Worm (Caenorhabditis elegans) whole organism, L2 larva: ENCODE results near the gene F08F8.6.

Experiments
- C34F6.9 ChIP-seq: fragments of 150-350 bp; optimal IDR thresholded peaks from 2 replicates; lab custom pipeline; 2014; ENCODE audit warnings: missing biosample characterization, missing genetic modification characterization
- F13H6.1 ChIP-seq: sonication (generic microtip); optimal IDR thresholded peaks from 2 replicates; lab custom pipeline; 2016; ENCODE audit warnings: missing genetic modification characterization, missing compliant biosample characterization
- ZK546.5 ChIP-seq: sonication (generic microtip); optimal IDR thresholded peaks from 2 replicates; lab custom pipeline; 2017; ENCODE audit warnings: missing biosample characterization, missing genetic modification characterization
- alr-1 ChIP-seq: fragments of 150-350 bp; optimal IDR thresholded peaks from 2 replicates; lab custom pipeline; 2014; ENCODE audit warnings: missing biosample characterization, missing genetic modification characterization
- ama-1 ChIP-seq: fragments of 150-350 bp; optimal IDR thresholded peaks from 2 replicates; lab custom pipeline; 2018; ENCODE audit warnings: inconsistent platforms
- blmp-1 ChIP-seq: sonication (generic microtip); optimal IDR thresholded peaks from 2 replicates; lab custom pipeline; 2017; ENCODE audit warnings: missing genetic modification characterization, mild to moderate bottlenecking, missing compliant biosample characterization, antibody characterized with exemption, moderate library complexity; ENCODE audit not compliant: insufficient read depth
- ceh-16 ChIP-seq: fragments of 150-350 bp; optimal IDR thresholded peaks from 2 replicates; lab custom pipeline; 2014; ENCODE audit warnings: missing biosample characterization, missing genetic modification characterization
- ceh-82 ChIP-seq: fragments of 150-350 bp; optimal IDR thresholded peaks from 2 replicates; lab custom pipeline; 2014; ENCODE audit warnings: missing biosample characterization, missing genetic modification characterization
- crh-2 ChIP-seq: sonication (generic microtip); optimal IDR thresholded peaks from 2 replicates; lab custom pipeline; 2017; ENCODE audit warnings: missing biosample characterization, missing genetic modification characterization
- egl-27 ChIP-seq: sonication (generic microtip); optimal IDR thresholded peaks from 3 replicates; lab custom pipeline; 2017; ENCODE audit warnings: missing biosample characterization, missing genetic modification reagents, missing genetic modification characterization
- elt-3 ChIP-seq: sonication (generic microtip); optimal IDR thresholded peaks from 2 replicates; lab custom pipeline; 2017; ENCODE audit warnings: missing biosample characterization, missing genetic modification characterization
- fos-1 ChIP-seq: fragments of 150-350 bp; optimal IDR thresholded peaks from 2 replicates; lab custom pipeline; 2014; ENCODE audit warnings: missing biosample characterization, missing genetic modification characterization
- gmeb-1 ChIP-seq: fragments of 150-350 bp; optimal IDR thresholded peaks from 2 replicates; lab custom pipeline; 2014; ENCODE audit warnings: missing biosample characterization, missing genetic modification characterization
- lin-13 ChIP-seq: fragments of 150-350 bp; optimal IDR thresholded peaks from 2 replicates; lab custom pipeline; 2014; ENCODE audit warnings: missing biosample characterization, missing genetic modification reagents, missing genetic modification characterization
- lsy-2 ChIP-seq, 2 experiments: fragments of 150-350 bp in 1 of 2; sonication (generic microtip) in 1 of 2; optimal IDR thresholded peaks; 2 replicates each; lab custom pipeline; 2014 to 2017; ENCODE audit warnings: missing biosample characterization in 2 of 2, missing genetic modification characterization in 2 of 2
- mab-5 ChIP-seq: fragments of 150-350 bp; optimal IDR thresholded peaks from 2 replicates; lab custom pipeline; 2014; ENCODE audit warnings: missing biosample characterization, missing genetic modification characterization
- mdl-1 ChIP-seq, 2 experiments: fragments of 150-350 bp in 1 of 2; sonication (generic microtip) in 1 of 2; optimal IDR thresholded peaks; 2 replicates each; lab custom pipeline; 2017; ENCODE audit warnings: missing biosample characterization in 2 of 2, missing genetic modification characterization in 2 of 2
- nhr-11 ChIP-seq: fragments of 150-350 bp; optimal IDR thresholded peaks from 2 replicates; lab custom pipeline; 2014; ENCODE audit warnings: missing biosample characterization, missing genetic modification characterization
- nhr-12 ChIP-seq: fragments of 150-350 bp; optimal IDR thresholded peaks from 2 replicates; lab custom pipeline; 2014; ENCODE audit warnings: missing biosample characterization, missing genetic modification characterization
- nhr-129 ChIP-seq: fragments of 150-350 bp; optimal IDR thresholded peaks from 2 replicates; lab custom pipeline; 2014; ENCODE audit warnings: missing biosample characterization, missing genetic modification characterization
- nhr-21 ChIP-seq: fragments of 150-350 bp; optimal IDR thresholded peaks from 2 replicates; lab custom pipeline; 2014; ENCODE audit warnings: missing biosample characterization, missing genetic modification characterization
- nhr-23 ChIP-seq: fragments of 150-350 bp; optimal IDR thresholded peaks from 2 replicates; lab custom pipeline; 2014; ENCODE audit warnings: missing biosample characterization, missing genetic modification reagents, missing genetic modification characterization
- nhr-237 ChIP-seq: fragments of 150-350 bp; optimal IDR thresholded peaks from 2 replicates; lab custom pipeline; 2014; ENCODE audit warnings: missing biosample characterization, missing genetic modification characterization
- nhr-25 ChIP-seq: fragments of 150-350 bp; sonication (generic microtip); optimal IDR thresholded peaks from 3 replicates; lab custom pipeline; 2014; ENCODE audit warnings: missing biosample characterization, missing genetic modification characterization
- nhr-6 ChIP-seq: fragments of 150-350 bp; optimal IDR thresholded peaks from 2 replicates; lab custom pipeline; 2014; ENCODE audit warnings: missing biosample characterization, missing genetic modification characterization
- skn-1 ChIP-seq: sonication (generic microtip); optimal IDR thresholded peaks from 2 replicates; lab custom pipeline; 2017; ENCODE audit warnings: missing biosample characterization, missing genetic modification characterization
- sma-3 ChIP-seq: sonication (generic microtip); optimal IDR thresholded peaks from 2 replicates; lab custom pipeline; 2016; ENCODE audit warnings: missing genetic modification reagents, missing genetic modification characterization, missing compliant biosample characterization
- sma-9 ChIP-seq, 2 experiments: fragments of 150-350 bp in 1 of 2; sonication (generic microtip) in 1 of 2; optimal IDR thresholded peaks; 2 replicates each; lab custom pipeline; 2014 to 2016; ENCODE audit warnings: missing genetic modification characterization in 2 of 2, mild to moderate bottlenecking in 1 of 2, missing biosample characterization in 1 of 2, missing compliant biosample characterization in 1 of 2, missing genetic modification reagents in 1 of 2, moderate library complexity in 1 of 2
- unc-39 ChIP-seq: fragments of 150-350 bp; optimal IDR thresholded peaks from 2 replicates; lab custom pipeline; 2014; ENCODE audit warnings: missing biosample characterization, missing genetic modification characterization
- unc-55 ChIP-seq: fragments of 150-350 bp; sonication (generic microtip); optimal IDR thresholded peaks from 3 replicates; lab custom pipeline; 2014; ENCODE audit warnings: missing biosample characterization, missing genetic modification reagents, missing genetic modification characterization
- unc-62 ChIP-seq: fragments of 150-350 bp; optimal IDR thresholded peaks from 2 replicates; lab custom pipeline; 2014; ENCODE audit warnings: missing biosample characterization, missing genetic modification reagents, missing genetic modification characterization
- ztf-11 ChIP-seq: sonication (generic microtip); optimal IDR thresholded peaks from 2 replicates; lab custom pipeline; 2017; ENCODE audit warnings: missing biosample characterization, missing genetic modification characterization
- ztf-4 ChIP-seq: fragments of 150-350 bp; optimal IDR thresholded peaks from 2 replicates; lab custom pipeline; 2014; ENCODE audit warnings: missing biosample characterization, missing genetic modification characterization

Gene F08F8.6

DNA sequence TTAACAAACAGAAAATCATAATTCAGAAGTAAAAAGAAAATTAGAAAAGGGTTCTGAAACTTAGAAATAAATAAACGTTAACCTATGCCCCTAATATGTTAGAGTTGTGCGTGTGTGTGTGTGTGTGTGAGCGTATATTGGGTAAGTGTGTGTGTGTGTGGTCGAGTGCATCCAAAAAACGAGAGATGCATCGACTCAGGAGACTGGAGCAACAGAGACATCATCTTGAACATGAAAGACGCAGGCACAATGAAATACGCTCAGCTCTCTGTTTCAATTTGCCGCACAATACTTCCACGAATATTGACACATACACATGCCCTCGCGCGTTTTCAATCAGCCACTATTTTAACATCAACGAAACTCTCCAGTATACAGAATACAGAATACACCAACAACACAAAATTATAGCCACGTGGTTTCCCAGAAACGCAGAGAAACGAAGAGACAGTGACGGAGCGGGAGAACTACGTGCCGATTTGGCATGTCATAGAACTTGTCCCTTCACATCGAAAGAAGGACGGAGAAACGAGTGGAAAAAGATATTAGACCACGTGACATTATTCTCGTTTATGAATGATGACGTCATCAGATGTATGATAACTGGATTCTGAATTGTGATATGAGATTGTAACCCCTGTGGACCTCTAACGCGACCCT lies 32.8 kb downstream of the F08F8.6 start (continued):
- no peak for TF ChIP-seq ZK546.5 (tag; lab: Kevin White, UChicago)
- peak; percentile 89 for TF ChIP-seq ztf-4 (tag; lab: Kevin White, UChicago)
- peak; percentile 92 for TF ChIP-seq nhr-129 (tag; lab: Kevin White, UChicago)
- TF ChIP-seq lin-13 (GFP tag; lab: Kevin White, UChicago), result peak; percentile 17
- no peak for TF ChIP-seq ztf-11
- no peak for TF ChIP-seq nhr-237 (tag; lab: Kevin White, UChicago)
- peak; percentile 95 for TF ChIP-seq sma-3
- no peak for TF ChIP-seq nhr-12
- no peak for TF ChIP-seq unc-39 (tag; lab: Kevin White, UChicago)
- peak; percentile 97 for TF ChIP-seq nhr-25 (tag; lab: Kevin White, UChicago)
- peak; percentile 16 for TF ChIP-seq skn-1 (tag; lab: Kevin White, UChicago)

DNA sequence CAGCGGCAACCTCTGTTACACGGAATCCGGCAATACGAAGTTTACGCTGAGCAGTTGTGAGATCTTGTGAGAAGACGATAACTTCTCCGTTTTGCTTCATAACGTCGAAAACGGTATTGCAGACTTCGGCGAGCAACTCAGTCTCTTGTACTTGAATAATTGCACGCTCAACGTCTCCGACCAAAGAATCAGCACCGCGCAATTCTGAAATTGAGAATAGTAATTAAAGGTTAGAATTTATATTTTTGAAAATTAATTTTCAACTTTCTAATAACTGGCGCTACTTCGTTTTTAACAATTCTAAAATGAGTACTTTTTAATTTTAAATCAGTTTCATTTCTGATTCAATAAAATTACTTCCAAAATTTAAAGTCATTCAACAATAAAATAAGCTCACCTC lies 35.0 kb downstream of the F08F8.6 start:
- TF ChIP-seq ceh-82 (tag; lab: Kevin White, UChicago), result no peak
- TF ChIP-seq nhr-23 (tag; lab: Kevin White, UChicago), result no peak
- TF ChIP-seq F13H6.1, result no peak
- TF ChIP-seq nhr-11 (tag; lab: Kevin White, UChicago), result no peak
- no peak for TF ChIP-seq ZK546.5 (tag; lab: Kevin White, UChicago)

DNA sequence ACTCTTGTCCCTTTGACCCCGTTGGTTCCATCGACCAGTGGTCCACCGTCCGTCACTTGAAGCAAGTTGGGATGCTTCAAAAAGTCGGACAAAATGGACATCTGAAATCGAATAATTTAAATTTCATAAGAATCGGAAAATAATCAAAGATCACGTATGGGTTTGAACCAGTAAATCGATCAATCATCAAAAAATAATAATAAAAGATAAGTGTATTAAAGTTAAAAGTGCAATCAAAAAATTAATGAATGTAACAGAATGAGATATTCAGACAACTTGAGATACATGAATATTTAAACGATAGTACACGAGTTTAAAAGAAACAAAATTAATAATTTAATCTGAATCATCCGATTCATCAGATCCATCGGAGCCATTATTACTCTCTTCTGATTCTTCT lies 35.5 kb downstream of the F08F8.6 start, which contains the start of gene T20B12.7:
TSS of gene T20B12.7 (minus strand) at position 101 of the 400 bp plus-strand sequence.
- TF ChIP-seq ztf-11, result no peak
- no peak for TF ChIP-seq mdl-1 (tag; optimal IDR thresholded peaks at IDR 0.05; lab: Kevin White, UChicago)
- no peak for TF ChIP-seq gmeb-1 (tag; lab: Kevin White, UChicago)
- TF ChIP-seq ama-1, result no peak
- TF ChIP-seq unc-39 (tag; lab: Kevin White, UChicago), result no peak

DNA sequence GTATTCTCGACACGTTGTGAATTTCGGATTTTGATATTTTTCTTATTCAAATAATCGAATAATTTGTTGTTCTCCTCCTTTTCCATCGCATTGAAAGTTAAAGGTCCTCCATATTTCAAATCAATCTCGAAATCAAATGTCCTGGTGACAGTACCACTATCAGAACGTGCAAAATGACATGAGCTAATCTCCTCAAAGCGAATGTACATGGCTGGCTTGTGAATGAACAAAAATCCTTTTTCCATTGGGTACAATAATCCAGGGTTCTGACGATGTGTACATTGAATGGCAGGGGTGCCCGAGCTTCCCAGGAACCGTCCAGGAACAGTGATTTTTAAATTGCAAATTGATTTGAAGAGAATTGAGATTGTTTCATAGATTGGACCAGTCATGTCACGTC lies 36.6 kb downstream of the F08F8.6 start:
- TF ChIP-seq alr-1 (tag; lab: Kevin White, UChicago) (no peak), fos-1 (no peak), nhr-237 (tag; lab: Kevin White, UChicago) (no peak), skn-1 (tag; lab: Kevin White, UChicago) (no peak), unc-62 (GFP tag; lab: Kevin White, UChicago) (no peak), blmp-1 (tag; lab: Kevin White, UChicago) (no peak)

DNA sequence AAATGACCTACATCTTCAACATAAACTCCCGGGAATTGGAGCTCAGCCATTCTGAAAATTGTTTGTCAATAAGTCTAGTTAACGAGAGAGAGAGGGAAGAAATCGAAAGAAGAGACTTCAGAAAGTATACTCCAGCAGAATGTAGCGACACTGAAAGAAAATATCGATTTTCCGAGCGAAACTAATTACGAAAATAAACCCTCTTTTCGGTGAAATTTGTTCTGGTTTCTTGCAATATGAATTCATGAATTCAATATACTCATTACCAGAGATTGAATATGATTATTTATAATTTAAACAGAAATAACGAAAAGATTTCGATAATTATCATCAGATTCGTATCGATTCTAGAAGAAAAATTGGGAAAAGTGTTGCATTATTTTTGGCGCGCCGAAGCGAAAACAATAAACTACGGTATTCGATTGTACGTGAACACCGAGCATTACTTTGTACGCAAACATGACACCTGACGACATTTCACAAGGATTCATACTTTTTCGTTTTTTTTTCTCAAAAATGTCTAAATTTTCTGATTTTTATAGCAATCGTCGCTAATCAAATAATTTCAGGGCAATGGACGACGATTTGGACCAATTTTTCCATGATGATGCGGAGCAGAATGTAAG lies 38.2 kb downstream of the F08F8.6 start, which contains the start of the genes hmg-4 and T20B12.3:
TSS of gene hmg-4 (minus strand) at position 51 of the 626 bp plus-strand sequence.
TSS of gene T20B12.3 (plus strand) at position 570 of the 626 bp plus-strand sequence.
- TF ChIP-seq egl-27 (no peak), ZK546.5 (tag; lab: Kevin White, UChicago) (no peak), nhr-237 (tag; lab: Kevin White, UChicago) (no peak), mab-5 (tag; lab: Kevin White, UChicago) (no peak), nhr-6 (tag; lab: Kevin White, UChicago) (no peak), sma-9 (GFP tag; optimal IDR thresholded peaks at IDR 0.05; lab: Kevin White, UChicago) (no peak), sma-9 (tag; optimal IDR thresholded peaks at IDR 0.05; lab: Kevin White, UChicago) (no peak), lsy-2 (tag; optimal IDR thresholded peaks at IDR 0.05; lab: Kevin White, UChicago) (peak; percentile 83 to 98), nhr-129 (tag; lab: Kevin White, UChicago) (peak; percentile 68), crh-2 (tag; lab: Kevin White, UChicago) (peak; percentile 15), ceh-16 (no peak), C34F6.9 (tag; lab: Kevin White, UChicago) (peak; percentile 70), unc-55 (GFP tag; lab: Kevin White, UChicago) (peak; percentile 67), gmeb-1 (tag; lab: Kevin White, UChicago) (peak; percentile 47), nhr-21 (no peak), elt-3 (no peak), ztf-4 (tag; lab: Kevin White, UChicago) (no peak), nhr-11 (tag; lab: Kevin White, UChicago) (no peak)
